Worm (Caenorhabditis elegans): ENCODE results near the gene srw-101.
"Not testable (repeated sequence)": the region's sequence is repeated elsewhere in the genome, so short reads cannot be mapped to it uniquely, and the experiment has no call there.

- TF ChIP-seq cog-1 (tag; optimal IDR thresholded peaks at IDR 0.05); med-1 (GFP tag; optimal IDR thresholded peaks at IDR 0.05; ENCODE audit: insufficient read depth): not testable (repeated sequence)
- TF ChIP-seq tab-1 (GFP tag; IDR thresholded peaks at IDR 0.05) = peak; percentile 81
Measured at ce11 chrV:1713761-1714160, 8.3 kb upstream of the srw-101 start.

All from whole organism, midembryonic.